Worm (Caenorhabditis elegans): ENCODE results near the gene mltn-12.
A peak's percentile ranks its signal among the peaks of the same experiment; 100 is the strongest.

The mltn-12 gene

DNA sequence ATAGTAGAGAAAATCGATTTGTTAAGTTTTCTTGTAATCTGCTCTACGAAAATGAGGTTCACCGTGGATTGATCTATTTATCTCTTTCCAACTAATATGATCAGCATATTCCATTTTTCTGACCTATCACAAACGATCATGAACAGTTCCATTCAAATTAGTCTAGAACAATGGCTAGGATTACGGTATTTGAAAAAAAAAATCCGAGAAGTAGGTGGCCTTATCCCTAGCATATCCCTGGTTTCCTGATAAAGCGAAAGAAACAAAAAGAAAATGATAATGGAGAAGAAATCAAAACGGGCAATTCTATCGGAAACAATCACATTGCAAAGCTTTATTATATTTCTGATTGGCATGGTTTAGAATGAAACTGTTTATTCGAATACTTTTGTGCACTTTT is at the start of gene mltn-12:
TSS of gene mltn-12 (plus strand) at position 301 of the 400 bp plus-strand sequence.
- TF ChIP-seq ZK546.5 (tag; optimal IDR thresholded peaks at IDR 0.05) (no peak), sma-9 (GFP tag; optimal IDR thresholded peaks at IDR 0.05) (no peak), sma-9 (tag; optimal IDR thresholded peaks at IDR 0.05) (no peak), sem-4 (tag; optimal IDR thresholded peaks at IDR 0.05) (no peak), elt-1 (tag; optimal IDR thresholded peaks at IDR 0.05) (no peak), nhr-25 (tag; optimal IDR thresholded peaks at IDR 0.05) (no peak), ceh-16 (tag; optimal IDR thresholded peaks at IDR 0.05) (no peak), ztf-1 (GFP tag; conservative IDR thresholded peaks at IDR 0.05) (no peak), nhr-11 (tag; optimal IDR thresholded peaks at IDR 0.05) (no peak), dmd-4 (tag; optimal IDR thresholded peaks at IDR 0.05) (no peak), nhr-12 (tag; optimal IDR thresholded peaks at IDR 0.05) (no peak), egl-27 (tag; optimal IDR thresholded peaks at IDR 0.05) (no peak), peb-1 (tag; optimal IDR thresholded peaks at IDR 0.05) (no peak)

DNA sequence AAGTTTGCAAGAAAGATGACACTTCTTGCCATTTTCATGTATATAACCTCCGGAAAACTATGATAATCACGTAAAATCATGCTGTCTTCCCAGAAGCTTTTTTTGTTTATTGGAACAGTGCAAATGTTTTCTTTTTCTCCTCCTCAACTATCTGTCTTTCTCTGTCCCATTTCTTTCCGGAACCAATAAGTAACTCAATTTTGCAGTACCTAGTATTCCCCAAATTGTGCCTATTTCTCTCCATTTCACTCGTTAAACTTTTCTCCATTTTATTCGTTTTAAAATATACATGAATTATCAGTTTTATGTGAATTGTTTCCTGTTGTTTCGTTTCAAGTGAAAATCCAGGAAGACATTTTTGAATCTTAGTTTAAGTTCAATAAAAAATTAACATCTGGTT is 49.5 kb upstream of the mltn-12 start:
- TF ChIP-seq nhr-237 (tag; optimal IDR thresholded peaks at IDR 0.05) (no peak), ceh-82 (tag; optimal IDR thresholded peaks at IDR 0.05) (no peak), fos-1 (tag; optimal IDR thresholded peaks at IDR 0.05) (no peak), alr-1 (tag; optimal IDR thresholded peaks at IDR 0.05) (no peak), ZK546.5 (tag; optimal IDR thresholded peaks at IDR 0.05) (no peak), mab-5 (tag; optimal IDR thresholded peaks at IDR 0.05) (no peak), unc-62 (GFP tag; optimal IDR thresholded peaks at IDR 0.05) (no peak), nhr-12 (tag; optimal IDR thresholded peaks at IDR 0.05) (no peak), mbf-1 (tag; optimal IDR thresholded peaks at IDR 0.05) (no peak), snpc-4 (tag; optimal IDR thresholded peaks at IDR 0.05) (no peak), skn-1 (tag; optimal IDR thresholded peaks at IDR 0.05) (no peak), F13H6.1 (tag; optimal IDR thresholded peaks at IDR 0.05) (no peak), Y55F3AM.14 (GFP tag; optimal IDR thresholded peaks at IDR 0.05) (no peak), nhr-10 (tag; optimal IDR thresholded peaks at IDR 0.05) (no peak), gmeb-1 (tag; optimal IDR thresholded peaks at IDR 0.05) (no peak)

DNA sequence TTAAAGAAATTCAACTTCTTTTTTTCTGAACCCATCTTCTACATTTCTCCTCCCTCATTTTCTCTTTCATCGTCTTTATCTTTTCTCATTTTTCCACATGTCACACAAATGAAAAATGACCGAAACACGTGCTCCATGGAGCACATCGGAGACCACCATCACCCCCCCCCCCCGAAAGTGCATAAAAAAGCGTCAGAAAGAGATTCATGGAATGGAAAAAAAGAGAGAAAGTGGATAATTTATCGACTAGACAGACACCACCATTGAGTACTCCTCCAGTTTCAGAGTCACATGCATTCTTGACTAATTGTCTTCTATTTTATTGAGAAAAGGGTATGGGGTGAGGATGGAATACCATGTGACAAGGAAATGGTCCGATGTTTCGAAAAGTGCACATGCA is 45.7 kb upstream of the mltn-12 start:
- TF ChIP-seq ztf-4 (tag; optimal IDR thresholded peaks at IDR 0.05) (no peak), zag-1 (tag; optimal IDR thresholded peaks at IDR 0.05) (peak; percentile 13), nhr-129 (tag; optimal IDR thresholded peaks at IDR 0.05) (peak; percentile 62), crh-2 (tag; optimal IDR thresholded peaks at IDR 0.05) (peak; percentile 67), nhr-25 (tag; optimal IDR thresholded peaks at IDR 0.05) (no peak), mab-5 (tag; optimal IDR thresholded peaks at IDR 0.05) (peak; percentile 85), ZK546.5 (tag; optimal IDR thresholded peaks at IDR 0.05) (no peak), C34F6.9 (tag; optimal IDR thresholded peaks at IDR 0.05) (peak; percentile 76), sem-4 (tag; optimal IDR thresholded peaks at IDR 0.05) (peak; percentile 78), sma-9 (GFP tag; optimal IDR thresholded peaks at IDR 0.05) (peak; percentile 49), sma-9 (tag; optimal IDR thresholded peaks at IDR 0.05) (no peak), mdl-1 (tag; optimal IDR thresholded peaks at IDR 0.05) (peak; percentile 18 to 71), skn-1 (tag; optimal IDR thresholded peaks at IDR 0.05) (no peak), lsy-2 (tag; optimal IDR thresholded peaks at IDR 0.05) (peak in 1 of 2 experiments; percentile 68), F13H6.1 (tag; optimal IDR thresholded peaks at IDR 0.05) (peak; percentile 65)

- peak; percentile 92 for TF ChIP-seq crh-2 (tag; optimal IDR thresholded peaks at IDR 0.05)
- TF ChIP-seq nhr-21 (tag; optimal IDR thresholded peaks at IDR 0.05) = peak; percentile 65
- no peak for TF ChIP-seq mbf-1 (tag; optimal IDR thresholded peaks at IDR 0.05)
- TF ChIP-seq skn-1 (tag; optimal IDR thresholded peaks at IDR 0.05) = no peak
- TF ChIP-seq elt-3 (tag; optimal IDR thresholded peaks at IDR 0.05) = no peak
- peak; percentile 57 to 89 for TF ChIP-seq mdl-1 (tag; optimal IDR thresholded peaks at IDR 0.05)
- no peak for TF ChIP-seq lin-11 (tag; optimal IDR thresholded peaks at IDR 0.05)
- no peak for TF ChIP-seq lin-39 (tag; optimal IDR thresholded peaks at IDR 0.05)
- TF ChIP-seq nhr-25 (tag; optimal IDR thresholded peaks at IDR 0.05) = peak; percentile 97
- peak; percentile 82 for TF ChIP-seq F13H6.1 (tag; optimal IDR thresholded peaks at IDR 0.05)
- TF ChIP-seq sma-9 (GFP tag; optimal IDR thresholded peaks at IDR 0.05) = peak; percentile 95
- no peak for TF ChIP-seq sma-9 (tag; optimal IDR thresholded peaks at IDR 0.05)
- TF ChIP-seq nhr-12 (tag; optimal IDR thresholded peaks at IDR 0.05) = no peak
- peak; percentile 74 for TF ChIP-seq sma-3 (GFP tag; optimal IDR thresholded peaks at IDR 0.05)
- TF ChIP-seq unc-55 (GFP tag; optimal IDR thresholded peaks at IDR 0.05) = no peak
- TF ChIP-seq Y55F3AM.14 (GFP tag; optimal IDR thresholded peaks at IDR 0.05) = no peak
- no peak for TF ChIP-seq peb-1 (tag; optimal IDR thresholded peaks at IDR 0.05)
- TF ChIP-seq elt-1 (tag; optimal IDR thresholded peaks at IDR 0.05) = no peak
- peak in 1 of 2 experiments; percentile 75 for TF ChIP-seq lsy-2 (tag; optimal IDR thresholded peaks at IDR 0.05)
- TF ChIP-seq nhr-11 (tag; optimal IDR thresholded peaks at IDR 0.05) = no peak
- TF ChIP-seq sem-4 (tag; optimal IDR thresholded peaks at IDR 0.05) = no peak
- no peak for TF ChIP-seq ceh-16 (tag; optimal IDR thresholded peaks at IDR 0.05)
- no peak for TF ChIP-seq egl-27 (tag; optimal IDR thresholded peaks at IDR 0.05)
- TF ChIP-seq blmp-1 (tag; optimal IDR thresholded peaks at IDR 0.05; ENCODE audit: insufficient read depth) = peak; percentile 95
- TF ChIP-seq fos-1 (tag; optimal IDR thresholded peaks at IDR 0.05) = peak; percentile 99
- peak; percentile 86 for TF ChIP-seq nhr-6 (tag; optimal IDR thresholded peaks at IDR 0.05)
- no peak for TF ChIP-seq aly-2 (tag; optimal IDR thresholded peaks at IDR 0.05)
- TF ChIP-seq mab-5 (tag; optimal IDR thresholded peaks at IDR 0.05) = no peak
- TF ChIP-seq ama-1 (optimal IDR thresholded peaks at IDR 0.05) = peak; percentile 35
- no peak for TF ChIP-seq dmd-4 (tag; optimal IDR thresholded peaks at IDR 0.05)
Measured at ce11 chrIV:8949078-8950039, 43.5 kb upstream of the mltn-12 start.

Measured in whole organism, L2 larva.